Fruit fly (Drosophila melanogaster) whole organism, embryonic: ENCODE measurements around the gene eIF3d1.

Experiments
- Atf3 ChIP-seq: fragments of 200-800 bp; sonication (Bioruptor generic); optimal IDR thresholded peaks from 3 replicates; lab custom pipeline; 2016; ENCODE audit warnings: missing biosample characterization, missing genetic modification characterization
- Atf6 ChIP-seq: fragments of 200-800 bp; sonication (Bioruptor generic); IDR thresholded peaks from 2 replicates; pipeline ENCODE4 v1.3.6; 2022; ENCODE audit warnings: missing biosample characterization, missing genetic modification characterization
- CG10147 ChIP-seq: fragments of 200-800 bp; sonication (Bioruptor generic); optimal IDR thresholded peaks from 2 replicates; lab custom pipeline; 2019; ENCODE audit warnings: missing biosample characterization, mild to moderate bottlenecking, missing genetic modification characterization, moderate library complexity
- CG10654 ChIP-seq: fragments of 200-800 bp; sonication (Bioruptor generic); optimal IDR thresholded peaks from 2 replicates; lab custom pipeline; 2016; ENCODE audit warnings: missing biosample characterization, missing genetic modification characterization
- CG11504 ChIP-seq: fragments of 200-800 bp; sonication (Bioruptor generic); optimal IDR thresholded peaks from 3 replicates; lab custom pipeline; 2019; ENCODE audit warnings: missing biosample characterization, mild to moderate bottlenecking, missing genetic modification characterization, moderate library complexity
- CG11723 ChIP-seq: fragments of 200-800 bp; sonication (Bioruptor generic); optimal IDR thresholded peaks from 2 replicates; lab custom pipeline; 2017; ENCODE audit warnings: missing biosample characterization, mild to moderate bottlenecking, missing genetic modification characterization
- CG12744 ChIP-seq: fragments of 200-800 bp; sonication (Bioruptor generic); optimal IDR thresholded peaks from 2 replicates; lab custom pipeline; 2016; ENCODE audit warnings: missing biosample characterization, missing genetic modification characterization
- CG13894 ChIP-seq: fragments of 200-800 bp; sonication (Bioruptor generic); optimal IDR thresholded peaks from 3 replicates; lab custom pipeline; 2018; ENCODE audit warnings: missing biosample characterization, mild to moderate bottlenecking, missing genetic modification characterization, moderate library complexity
- CG15011 ChIP-seq: fragments of 200-800 bp; sonication (Bioruptor generic); optimal IDR thresholded peaks from 3 replicates; lab custom pipeline; 2018; ENCODE audit warnings: missing biosample characterization, mild to moderate bottlenecking, missing genetic modification characterization
- CG1602 ChIP-seq: fragments of 200-800 bp; sonication (Bioruptor generic); optimal IDR thresholded peaks from 3 replicates; lab custom pipeline; 2016; ENCODE audit warnings: missing biosample characterization, missing genetic modification characterization
- CG17328 ChIP-seq: fragments of 200-800 bp; sonication (Bioruptor generic); IDR thresholded peaks from 2 replicates; pipeline ENCODE4 v1.3.6; 2022; ENCODE audit warnings: missing biosample characterization, missing genetic modification characterization
- CG17829 ChIP-seq: fragments of 200-800 bp; optimal IDR thresholded peaks from 2 replicates; lab custom pipeline; 2019; ENCODE audit warnings: missing biosample characterization, mild to moderate bottlenecking, missing genetic modification characterization, moderate library complexity
- CG34224 ChIP-seq: fragments of 200-800 bp; sonication (Bioruptor generic); IDR thresholded peaks from 3 replicates; pipeline ENCODE4 v1.3.6; 2022; ENCODE audit warnings: missing biosample characterization, missing genetic modification characterization; ENCODE audit not compliant: partially characterized antibody
- CG4360 ChIP-seq: fragments of 200-800 bp; sonication (Bioruptor generic); IDR thresholded peaks from 2 replicates; pipeline ENCODE4 v1.3.6; 2022; ENCODE audit warnings: missing biosample characterization, missing genetic modification characterization
- CG5953 ChIP-seq: fragments of 200-800 bp; sonication (Bioruptor generic); IDR thresholded peaks from 2 replicates; pipeline ENCODE4 v1.3.6; 2022; ENCODE audit warnings: missing biosample characterization, missing genetic modification characterization
- CG7963 ChIP-seq: fragments of 200-800 bp; sonication (Bioruptor generic); IDR thresholded peaks from 3 replicates; pipeline ENCODE4 v1.3.6; 2022; ENCODE audit warnings: missing biosample characterization, missing genetic modification characterization; ENCODE audit not compliant: partially characterized antibody
- CG9437 ChIP-seq: fragments of 200-800 bp; sonication (Bioruptor generic); optimal IDR thresholded peaks from 2 replicates; lab custom pipeline; 2018; ENCODE audit warnings: missing biosample characterization, mild to moderate bottlenecking, missing genetic modification characterization
- Dref ChIP-seq: fragments of 200-800 bp; sonication (Bioruptor generic); IDR thresholded peaks from 2 replicates; pipeline ENCODE4 v1.3.6; 2022; ENCODE audit warnings: missing biosample characterization, missing genetic modification characterization
- H2.0 ChIP-seq: fragments of 200-800 bp; sonication (Bioruptor generic); IDR thresholded peaks from 2 replicates; pipeline ENCODE4 v1.3.6; 2022; ENCODE audit warnings: missing biosample characterization, missing genetic modification characterization
- HmgD ChIP-seq: fragments of 200-800 bp; sonication (Bioruptor generic); optimal IDR thresholded peaks from 3 replicates; lab custom pipeline; 2016; ENCODE audit warnings: missing biosample characterization, missing genetic modification characterization
- Hmr ChIP-seq: fragments of 200-800 bp; sonication (Bioruptor generic); optimal IDR thresholded peaks from 3 replicates; lab custom pipeline; 2017; ENCODE audit warnings: mild to moderate bottlenecking, missing biosample characterization, missing genetic modification reagents, missing genetic modification characterization
- Hr51 ChIP-seq, 2 experiments: fragments of 200-800 bp; sonication (Bioruptor generic); optimal IDR thresholded peaks; 2 replicates in 1 of 2; 3 replicates in 1 of 2; lab custom pipeline; 2016 to 2018; ENCODE audit warnings: missing biosample characterization in 2 of 2, missing genetic modification characterization in 2 of 2, mild to moderate bottlenecking in 1 of 2, moderate library complexity in 1 of 2
- Hr78 ChIP-seq, 2 experiments: fragments of 200-800 bp in 1 of 2; fragments of >200 bp in 1 of 2; sonication (Bioruptor generic) in 1 of 2; optimal IDR thresholded peaks; 2 replicates each; lab custom pipeline; 2017 to 2019; ENCODE audit warnings: missing biosample characterization in 2 of 2, missing genetic modification characterization in 2 of 2, mild to moderate bottlenecking in 1 of 2, moderate library complexity in 1 of 2
- Mad ChIP-seq: fragments of 200-800 bp; sonication (Bioruptor generic); optimal IDR thresholded peaks from 2 replicates; lab custom pipeline; 2016; ENCODE audit warnings: missing biosample characterization, missing genetic modification characterization
- Myb ChIP-seq: fragments of 200-800 bp; sonication (Bioruptor generic); optimal IDR thresholded peaks from 2 replicates; lab custom pipeline; 2016; ENCODE audit warnings: missing biosample characterization, missing genetic modification characterization
- NK7.1 ChIP-seq: fragments of 200-800 bp; sonication (Bioruptor generic); optimal IDR thresholded peaks from 3 replicates; lab custom pipeline; 2016; ENCODE audit warnings: missing biosample characterization, missing genetic modification characterization
- Neu2 ChIP-seq: fragments of 200-800 bp; sonication (Bioruptor generic); optimal IDR thresholded peaks from 3 replicates; lab custom pipeline; 2016; ENCODE audit warnings: missing biosample characterization, missing genetic modification characterization, borderline replicate concordance
- Nf-YC ChIP-seq: fragments of 200-800 bp; optimal IDR thresholded peaks from 3 replicates; lab custom pipeline; 2019; ENCODE audit warnings: missing biosample characterization, mild to moderate bottlenecking, missing genetic modification characterization, moderate library complexity
- Ravus ChIP-seq: fragments of 200-800 bp; sonication (Bioruptor generic); IDR thresholded peaks from 2 replicates; pipeline ENCODE4 v1.3.6; 2022; ENCODE audit warnings: missing biosample characterization, missing genetic modification characterization
- Vsx1 ChIP-seq: fragments of 200-800 bp; sonication (Bioruptor generic); optimal IDR thresholded peaks from 2 replicates; lab custom pipeline; 2017; ENCODE audit warnings: missing biosample characterization, mild to moderate bottlenecking, missing genetic modification characterization, missing genetic modification reagents
- ara ChIP-seq: fragments of 200-800 bp; sonication (Bioruptor generic); IDR thresholded peaks from 2 replicates; pipeline ENCODE4 v1.3.6; 2022; ENCODE audit warnings: missing biosample characterization, missing genetic modification characterization
- br ChIP-seq: fragments of >200 bp; optimal IDR thresholded peaks from 2 replicates; lab custom pipeline; 2017
- chif ChIP-seq, 2 experiments: fragments of 200-800 bp; sonication (Bioruptor generic); optimal IDR thresholded peaks; 3 replicates each; lab custom pipeline; 2016; ENCODE audit warnings: missing biosample characterization in 2 of 2, missing genetic modification characterization in 2 of 2
- chinmo ChIP-seq: fragments of 200-800 bp; sonication (Bioruptor generic); IDR thresholded peaks from 4 replicates; pipeline ENCODE4 v1.3.6; 2022; ENCODE audit warnings: missing biosample characterization, missing genetic modification characterization; ENCODE audit not compliant: partially characterized antibody
- disco-r ChIP-seq: fragments of 200-800 bp; sonication (Bioruptor generic); optimal IDR thresholded peaks from 2 replicates; lab custom pipeline; 2016; ENCODE audit warnings: missing biosample characterization, missing genetic modification characterization
- fd96Cb ChIP-seq: fragments of 200-800 bp; sonication (Bioruptor generic); optimal IDR thresholded peaks from 2 replicates; lab custom pipeline; 2018; ENCODE audit warnings: missing biosample characterization, mild to moderate bottlenecking, missing genetic modification characterization, moderate library complexity
- fu2 ChIP-seq: fragments of 200-800 bp; sonication (Bioruptor generic); optimal IDR thresholded peaks from 2 replicates; lab custom pipeline; 2016; ENCODE audit warnings: missing biosample characterization, missing genetic modification characterization
- ham ChIP-seq: fragments of 200-800 bp; sonication (Bioruptor generic); IDR thresholded peaks from 2 replicates; pipeline ENCODE4 v1.3.6; 2022; ENCODE audit warnings: missing biosample characterization, missing genetic modification characterization
- kah ChIP-seq: fragments of 200-800 bp; sonication (Bioruptor generic); optimal IDR thresholded peaks from 2 replicates; lab custom pipeline; 2018; ENCODE audit warnings: missing biosample characterization, mild to moderate bottlenecking, missing genetic modification characterization
- kni ChIP-seq: fragments of 200-800 bp; sonication (Bioruptor generic); optimal IDR thresholded peaks from 3 replicates; lab custom pipeline; 2017; ENCODE audit warnings: mild to moderate bottlenecking, missing biosample characterization, missing genetic modification reagents, missing genetic modification characterization
- nau ChIP-seq: fragments of 200-800 bp; sonication (Bioruptor generic); optimal IDR thresholded peaks from 3 replicates; lab custom pipeline; 2017; ENCODE audit warnings: missing biosample characterization, mild to moderate bottlenecking, missing genetic modification characterization, missing genetic modification reagents
- nerfin-1 ChIP-seq: fragments of 200-800 bp; sonication (Bioruptor generic); optimal IDR thresholded peaks from 3 replicates; lab custom pipeline; 2019; ENCODE audit warnings: missing biosample characterization, mild to moderate bottlenecking, missing genetic modification characterization, moderate library complexity
- otp ChIP-seq: fragments of 200-800 bp; sonication (Bioruptor generic); IDR thresholded peaks from 3 replicates; pipeline ENCODE4, ENCODE4 v1.3.6; 2022; ENCODE audit warnings: missing biosample characterization, missing genetic modification characterization
- seq ChIP-seq: fragments of 200-800 bp; sonication (Bioruptor generic); IDR thresholded peaks from 2 replicates; pipeline ENCODE4 v1.3.6; 2022; ENCODE audit warnings: missing biosample characterization, missing genetic modification characterization
- sim ChIP-seq: fragments of 200-800 bp; sonication (Bioruptor generic); IDR thresholded peaks from 2 replicates; pipeline ENCODE4 v1.3.6; 2022; ENCODE audit warnings: missing biosample characterization, missing genetic modification characterization
- slou ChIP-seq: fragments of 200-800 bp; sonication (Bioruptor generic); optimal IDR thresholded peaks from 3 replicates; lab custom pipeline; 2016; ENCODE audit warnings: missing biosample characterization, missing genetic modification characterization
- trh ChIP-seq: fragments of 200-800 bp; sonication (Bioruptor generic); optimal IDR thresholded peaks from 2 replicates; lab custom pipeline; 2016; ENCODE audit warnings: missing biosample characterization, missing genetic modification characterization
- usp ChIP-seq: fragments of >200 bp; optimal IDR thresholded peaks from 2 replicates; lab custom pipeline; 2017; ENCODE audit warnings: missing biosample characterization, missing genetic modification characterization
- vfl ChIP-seq: fragments of 200-800 bp; sonication (Bioruptor generic); optimal IDR thresholded peaks from 2 replicates; lab custom pipeline; 2016; ENCODE audit warnings: missing biosample characterization, missing genetic modification characterization
- wdn ChIP-seq: fragments of 200-800 bp; sonication (Bioruptor generic); IDR thresholded peaks from 2 replicates; pipeline ENCODE4 v1.3.6; 2022; ENCODE audit warnings: missing biosample characterization, missing genetic modification characterization
- zen ChIP-seq: fragments of 200-800 bp; sonication (Bioruptor generic); optimal IDR thresholded peaks from 3 replicates; lab custom pipeline; 2018; ENCODE audit warnings: missing biosample characterization, mild to moderate bottlenecking, missing genetic modification characterization, moderate library complexity
- zf30C ChIP-seq: fragments of 200-800 bp; sonication (Bioruptor generic); optimal IDR thresholded peaks from 3 replicates; lab custom pipeline; 2018; ENCODE audit warnings: missing biosample characterization, mild to moderate bottlenecking, missing genetic modification characterization

eIF3d1 gene

dm6 chr3R:23729066-23729465, 49.2 kb downstream of the eIF3d1 start (continued):
- TF ChIP-seq CG10654 (GFP tag; lab: Kevin White, UChicago) (no peak), HmgD (GFP tag; lab: Kevin White, UChicago) (no peak), ham (GFP tag; lab: Robert Waterston, UW) (no peak), nerfin-1 (tag; lab: Kevin White, UChicago) (no peak), disco-r (GFP tag; lab: Kevin White, UChicago) (no peak), Atf3 (GFP tag; lab: Kevin White, UChicago) (no peak), CG17829 (tag; lab: Kevin White, UChicago) (no peak), slou (no peak), Mad (no peak), Vsx1 (GFP tag; lab: Kevin White, UChicago) (peak; percentile 41), zen (peak; percentile 57), trh (GFP tag; lab: Kevin White, UChicago) (no peak), Hr51 (GFP tag; optimal IDR thresholded peaks at IDR 0.05; lab: Kevin White, UChicago) (peak in 1 of 2 experiments; percentile 12), chif (GFP tag; optimal IDR thresholded peaks at IDR 0.05; lab: Kevin White, UChicago) (no peak), kah (GFP tag; lab: Kevin White, UChicago) (peak; percentile 24), fd96Cb (tag; lab: Kevin White, UChicago) (no peak), Hr78 (GFP tag; optimal IDR thresholded peaks at IDR 0.05; lab: Kevin White, UChicago) (no peak), CG12744 (GFP tag; lab: Kevin White, UChicago) (no peak), CG5953 (GFP tag; lab: Robert Waterston, UW) (no peak), otp (GFP tag; lab: Robert Waterston, UW) (no peak), br (no peak), Myb (no peak), kni (GFP tag; lab: Kevin White, UChicago) (no peak), H2.0 (GFP tag; lab: Robert Waterston, UW) (no peak), CG13894 (tag; lab: Kevin White, UChicago) (peak; percentile 73), CG11723 (no peak), CG11504 (no peak), zf30C (GFP tag; lab: Kevin White, UChicago) (no peak), seq (GFP tag; lab: Robert Waterston, UW) (no peak), ara (no peak), sim (GFP tag; lab: Robert Waterston, UW) (no peak), CG34224 (GFP tag; lab: Robert Waterston, UW) (no peak), vfl (GFP tag; lab: Kevin White, UChicago) (peak; percentile 3), Nf-YC (no peak), CG4360 (GFP tag; lab: Robert Waterston, UW) (no peak), wdn (GFP tag; lab: Robert Waterston, UW) (0 out of 2 replicates have a peak, but pooled peaks have one; percentile 8), Dref (GFP tag; lab: Robert Waterston, UW) (no peak), CG9437 (GFP tag; lab: Kevin White, UChicago) (no peak), Atf6 (peak; percentile 70; the same call in 1 of the 2 replicates), CG1602 (no peak), Hmr (GFP tag; lab: Kevin White, UChicago) (peak; percentile 83), Ravus (no peak), Neu2 (GFP tag; lab: Kevin White, UChicago) (no peak), CG15011 (GFP tag; lab: Kevin White, UChicago) (peak; percentile 24), CG7963 (GFP tag; lab: Robert Waterston, UW) (no peak), CG17328 (no peak), usp (no peak), nau (GFP tag; lab: Kevin White, UChicago) (peak; percentile 38), CG10147 (GFP tag; lab: Kevin White, UChicago) (no peak), fu2 (GFP tag; lab: Kevin White, UChicago) (no peak), NK7.1 (GFP tag; lab: Kevin White, UChicago) (no peak), chinmo (0 out of 4 replicates have a peak, but pooled peaks have one; percentile 17)
